Fruit fly (Drosophila melanogaster) whole organism, embryonic: ENCODE results near the gene CG34269.
A peak's percentile ranks its signal among the peaks of the same experiment; 100 is the strongest.

Experiments
- Atf3 ChIP-seq: fragments of 200-800 bp; sonication (Bioruptor generic); optimal IDR thresholded peaks from 3 replicates; lab custom pipeline; 2016; ENCODE audit warnings: missing biosample characterization, missing genetic modification characterization
- Bgb ChIP-seq: fragments of 200-800 bp; sonication (Bioruptor generic); IDR thresholded peaks from 2 replicates; pipeline ENCODE4 v1.3.6; 2022; ENCODE audit warnings: missing biosample characterization, missing genetic modification characterization; ENCODE audit not compliant: partially characterized antibody
- CG10431 ChIP-seq: fragments of 200-800 bp; sonication (Bioruptor generic); optimal IDR thresholded peaks from 3 replicates; lab custom pipeline; 2018; ENCODE audit warnings: missing biosample characterization, mild to moderate bottlenecking, missing genetic modification characterization
- CG10959 ChIP-seq: fragments of 200-800 bp; sonication (Bioruptor generic); IDR thresholded peaks from 2 replicates; pipeline ENCODE4 v1.3.6; 2022; ENCODE audit warnings: missing biosample characterization, missing genetic modification characterization
- CG11695 ChIP-seq: fragments of 200-800 bp; sonication (Bioruptor generic); IDR thresholded peaks from 3 replicates; pipeline ENCODE4 v1.3.6; 2022; ENCODE audit warnings: missing biosample characterization, missing genetic modification characterization
- CG12391 ChIP-seq: fragments of 200-800 bp; sonication (Bioruptor generic); optimal IDR thresholded peaks from 3 replicates; lab custom pipeline; 2018; ENCODE audit warnings: missing biosample characterization, mild to moderate bottlenecking, missing genetic modification characterization, moderate library complexity
- CG12659 ChIP-seq: fragments of 200-800 bp; sonication (Bioruptor generic); optimal IDR thresholded peaks from 3 replicates; lab custom pipeline; 2017; ENCODE audit warnings: mild to moderate bottlenecking, missing biosample characterization, missing genetic modification reagents, missing genetic modification characterization
- CG18262 ChIP-seq: fragments of 200-800 bp; optimal IDR thresholded peaks from 3 replicates; lab custom pipeline; 2019; ENCODE audit warnings: missing biosample characterization, mild to moderate bottlenecking, missing genetic modification characterization, moderate library complexity
- CG2116 ChIP-seq: fragments of 200-800 bp; sonication (Bioruptor generic); optimal IDR thresholded peaks from 3 replicates; lab custom pipeline; 2018; ENCODE audit warnings: missing biosample characterization, mild to moderate bottlenecking, missing genetic modification characterization
- CG30020 ChIP-seq: fragments of 200-800 bp; optimal IDR thresholded peaks from 2 replicates; lab custom pipeline; 2019; ENCODE audit warnings: missing biosample characterization, mild to moderate bottlenecking, missing genetic modification characterization, moderate library complexity
- CG31224 ChIP-seq: fragments of 200-800 bp; sonication (Bioruptor generic); IDR thresholded peaks from 2 replicates; pipeline ENCODE4 v1.3.6; 2022; ENCODE audit warnings: missing biosample characterization, missing genetic modification characterization
- CG32532 ChIP-seq: fragments of 200-800 bp; sonication (Bioruptor generic); IDR thresholded peaks from 2 replicates; pipeline ENCODE4 v1.3.6; 2022; ENCODE audit warnings: missing biosample characterization, missing genetic modification characterization
- CG4617 ChIP-seq: fragments of 200-800 bp; sonication (Bioruptor generic); optimal IDR thresholded peaks from 3 replicates; lab custom pipeline; 2016; ENCODE audit warnings: missing biosample characterization, missing genetic modification characterization, borderline replicate concordance
- CG5180 ChIP-seq: fragments of 200-800 bp; sonication (Bioruptor generic); optimal IDR thresholded peaks from 3 replicates; lab custom pipeline; 2017; ENCODE audit warnings: missing biosample characterization, missing genetic modification characterization, mild to moderate bottlenecking, moderate library complexity, missing genetic modification reagents
- CG6254 ChIP-seq: fragments of 200-800 bp; sonication (Bioruptor generic); optimal IDR thresholded peaks from 3 replicates; lab custom pipeline; 2017; ENCODE audit warnings: mild to moderate bottlenecking, missing biosample characterization, missing genetic modification reagents, missing genetic modification characterization
- CG6689 ChIP-seq: fragments of 200-800 bp; sonication (Bioruptor generic); IDR thresholded peaks from 2 replicates; pipeline ENCODE4 v1.3.6; 2022; ENCODE audit warnings: missing biosample characterization, missing genetic modification characterization
- CG6791 ChIP-seq: fragments of 200-800 bp; sonication (Bioruptor generic); IDR thresholded peaks from 3 replicates; pipeline ENCODE4 v1.3.6; 2022; ENCODE audit warnings: missing biosample characterization, missing genetic modification characterization; ENCODE audit not compliant: partially characterized antibody
- CG6813 ChIP-seq: fragments of 200-800 bp; sonication (Bioruptor generic); optimal IDR thresholded peaks from 2 replicates; lab custom pipeline; 2017; ENCODE audit warnings: missing biosample characterization, missing genetic modification characterization, mild to moderate bottlenecking, moderate library complexity, missing genetic modification reagents
- CG8359 ChIP-seq: fragments of 200-800 bp; sonication (Bioruptor generic); optimal IDR thresholded peaks from 2 replicates; lab custom pipeline; 2017; ENCODE audit warnings: missing biosample characterization, mild to moderate bottlenecking, missing genetic modification characterization, borderline replicate concordance
- CG9727 ChIP-seq: fragments of 200-800 bp; sonication (Bioruptor generic); optimal IDR thresholded peaks from 3 replicates; lab custom pipeline; 2017; ENCODE audit warnings: missing biosample characterization, mild to moderate bottlenecking, missing genetic modification characterization
- CHES-1-like ChIP-seq: fragments of 200-800 bp; sonication (Bioruptor generic); optimal IDR thresholded peaks from 2 replicates; lab custom pipeline; 2016; ENCODE audit warnings: missing biosample characterization, missing genetic modification characterization
- Hmr ChIP-seq: fragments of 200-800 bp; sonication (Bioruptor generic); optimal IDR thresholded peaks from 3 replicates; lab custom pipeline; 2017; ENCODE audit warnings: mild to moderate bottlenecking, missing biosample characterization, missing genetic modification reagents, missing genetic modification characterization
- Hr51 ChIP-seq, 2 experiments: fragments of 200-800 bp; sonication (Bioruptor generic); optimal IDR thresholded peaks; 2 replicates in 1 of 2; 3 replicates in 1 of 2; lab custom pipeline; 2016 to 2018; ENCODE audit warnings: missing biosample characterization in 2 of 2, missing genetic modification characterization in 2 of 2, mild to moderate bottlenecking in 1 of 2, moderate library complexity in 1 of 2
- Optix ChIP-seq: fragments of 200-800 bp; sonication (Bioruptor generic); IDR thresholded peaks from 3 replicates; pipeline ENCODE4 v1.3.6; 2022; ENCODE audit warnings: missing biosample characterization, missing genetic modification characterization
- Ravus ChIP-seq: fragments of 200-800 bp; sonication (Bioruptor generic); IDR thresholded peaks from 2 replicates; pipeline ENCODE4 v1.3.6; 2022; ENCODE audit warnings: missing biosample characterization, missing genetic modification characterization
- Side ChIP-seq: fragments of 200-800 bp; sonication (Bioruptor generic); optimal IDR thresholded peaks from 2 replicates; lab custom pipeline; 2016; ENCODE audit warnings: missing biosample characterization, missing genetic modification characterization
- Six4 ChIP-seq: fragments of 200-800 bp; sonication (Bioruptor generic); optimal IDR thresholded peaks from 2 replicates; lab custom pipeline; 2016; ENCODE audit warnings: missing biosample characterization, missing genetic modification characterization
- YL-1 ChIP-seq: fragments of 200-800 bp; sonication (Bioruptor generic); optimal IDR thresholded peaks from 3 replicates; lab custom pipeline; 2017; ENCODE audit warnings: missing biosample characterization, mild to moderate bottlenecking, missing genetic modification characterization
- ash1 ChIP-seq: fragments of 200-800 bp; sonication (Bioruptor generic); optimal IDR thresholded peaks from 2 replicates; lab custom pipeline; 2018; ENCODE audit warnings: missing biosample characterization, mild to moderate bottlenecking, missing genetic modification characterization
- chinmo ChIP-seq: fragments of 200-800 bp; sonication (Bioruptor generic); IDR thresholded peaks from 4 replicates; pipeline ENCODE4 v1.3.6; 2022; ENCODE audit warnings: missing biosample characterization, missing genetic modification characterization; ENCODE audit not compliant: partially characterized antibody
- gem ChIP-seq: fragments of 200-800 bp; sonication (Bioruptor generic); optimal IDR thresholded peaks from 2 replicates; lab custom pipeline; 2019; ENCODE audit warnings: missing biosample characterization, mild to moderate bottlenecking, missing genetic modification characterization, moderate library complexity
- gsb-n ChIP-seq: fragments of 200-800 bp; sonication (Bioruptor generic); optimal IDR thresholded peaks from 3 replicates; lab custom pipeline; 2018; ENCODE audit warnings: missing biosample characterization, mild to moderate bottlenecking, missing genetic modification characterization
- hth ChIP-seq: fragments of >200 bp; optimal IDR thresholded peaks from 2 replicates; lab custom pipeline; 2017; ENCODE audit warnings: inconsistent platforms
- insv ChIP-seq, 2 experiments: fragments of 200-800 bp; sonication (Bioruptor generic); optimal IDR thresholded peaks; 3 replicates each; lab custom pipeline; 2016 to 2018; ENCODE audit warnings: missing biosample characterization in 2 of 2, missing genetic modification characterization in 2 of 2
- kah ChIP-seq: fragments of 200-800 bp; sonication (Bioruptor generic); optimal IDR thresholded peaks from 2 replicates; lab custom pipeline; 2018; ENCODE audit warnings: missing biosample characterization, mild to moderate bottlenecking, missing genetic modification characterization
- kni ChIP-seq: fragments of 200-800 bp; sonication (Bioruptor generic); optimal IDR thresholded peaks from 3 replicates; lab custom pipeline; 2017; ENCODE audit warnings: mild to moderate bottlenecking, missing biosample characterization, missing genetic modification reagents, missing genetic modification characterization
- knrl ChIP-seq: fragments of 200-800 bp; sonication (Bioruptor generic); IDR thresholded peaks from 3 replicates; pipeline ENCODE4 v1.3.6; 2022; ENCODE audit warnings: missing biosample characterization, missing genetic modification characterization; ENCODE audit not compliant: partially characterized antibody
- nom ChIP-seq: fragments of 200-800 bp; sonication (Bioruptor generic); optimal IDR thresholded peaks from 2 replicates; lab custom pipeline; 2017; ENCODE audit warnings: missing biosample characterization, missing genetic modification characterization, mild to moderate bottlenecking, moderate library complexity, missing genetic modification reagents
- otp ChIP-seq: fragments of 200-800 bp; sonication (Bioruptor generic); IDR thresholded peaks from 3 replicates; pipeline ENCODE4, ENCODE4 v1.3.6; 2022; ENCODE audit warnings: missing biosample characterization, missing genetic modification characterization
- pfk ChIP-seq: fragments of 200-800 bp; sonication (Bioruptor generic); optimal IDR thresholded peaks from 2 replicates; lab custom pipeline; 2018; ENCODE audit warnings: missing biosample characterization, mild to moderate bottlenecking, missing genetic modification characterization, moderate library complexity
- phol ChIP-seq: fragments of 200-800 bp; sonication (Bioruptor generic); optimal IDR thresholded peaks from 3 replicates; lab custom pipeline; 2018; ENCODE audit warnings: missing biosample characterization, mild to moderate bottlenecking, missing genetic modification characterization, moderate library complexity
- prd ChIP-seq, 3 experiments: fragments of >200 bp in 2 of 3; fragments of 200-800 bp in 1 of 3; sonication (Bioruptor generic) in 1 of 3; optimal IDR thresholded peaks in 2 of 3; IDR thresholded peaks in 1 of 3; 2 replicates in 2 of 3; 3 replicates in 1 of 3; pipeline versions ENCODE4 v1.3.6 to Lab custom; 2017 to 2022; ENCODE audit warnings: missing biosample characterization in 1 of 3, missing genetic modification characterization in 1 of 3
- pzg ChIP-seq: fragments of 200-800 bp; sonication (Bioruptor generic); optimal IDR thresholded peaks from 3 replicates; lab custom pipeline; 2018; ENCODE audit warnings: missing biosample characterization, mild to moderate bottlenecking, missing genetic modification characterization, moderate library complexity
- seq ChIP-seq: fragments of 200-800 bp; sonication (Bioruptor generic); IDR thresholded peaks from 2 replicates; pipeline ENCODE4 v1.3.6; 2022; ENCODE audit warnings: missing biosample characterization, missing genetic modification characterization
- sim ChIP-seq: fragments of 200-800 bp; sonication (Bioruptor generic); IDR thresholded peaks from 2 replicates; pipeline ENCODE4 v1.3.6; 2022; ENCODE audit warnings: missing biosample characterization, missing genetic modification characterization
- tup ChIP-seq: fragments of 200-800 bp; sonication (Bioruptor generic); optimal IDR thresholded peaks from 2 replicates; lab custom pipeline; 2016; ENCODE audit warnings: missing biosample characterization, mild to moderate bottlenecking, missing genetic modification characterization, moderate library complexity
- yki ChIP-seq: fragments of >200 bp; optimal IDR thresholded peaks from 3 replicates; lab custom pipeline; 2018

Gene CG34269

DNA sequence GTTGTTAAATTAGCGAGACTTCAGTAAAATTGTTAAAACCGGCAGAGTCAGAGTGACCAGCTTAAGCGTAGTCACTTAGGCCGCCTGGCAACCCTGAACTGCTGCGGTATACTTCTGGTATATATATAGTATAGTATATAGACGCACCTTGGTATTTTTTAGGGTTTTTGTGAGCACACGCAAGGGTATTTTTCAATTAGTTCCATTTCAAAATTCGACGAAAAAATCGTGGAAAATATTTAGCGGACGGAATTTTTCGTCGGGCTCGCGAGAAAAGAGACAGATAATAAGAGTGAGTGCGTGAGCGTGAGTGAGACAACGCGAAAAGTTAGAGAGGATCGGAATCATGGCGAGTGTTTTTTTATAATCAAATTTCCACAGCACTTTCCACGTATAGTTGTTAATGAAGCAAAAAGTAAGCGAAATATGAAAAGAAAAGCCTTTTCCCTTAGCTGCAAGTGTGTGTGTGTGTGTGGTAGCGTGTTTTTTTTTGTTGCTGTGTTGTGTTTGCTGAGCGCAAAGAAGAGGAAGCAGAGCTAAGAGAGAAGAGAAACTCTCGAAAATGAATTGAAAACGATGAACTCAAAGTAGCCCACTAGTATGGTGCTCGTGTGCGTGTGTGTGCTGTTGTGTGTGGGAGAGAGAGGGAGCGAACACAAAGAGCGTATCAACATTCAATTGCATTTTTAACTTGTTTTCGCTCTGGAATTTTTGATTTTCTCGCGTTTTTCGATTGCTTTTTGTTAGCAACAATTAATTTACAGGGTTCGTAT, 14.9 kb downstream of the CG34269 start, which contains the start of the genes Cypl and Hipk (continued):
- TF ChIP-seq gsb-n (tag; lab: Kevin White, UChicago): peak; percentile 93
- TF ChIP-seq CG12391: peak; percentile 44
- 0 out of 2 replicates have a peak, but pooled peaks have one; percentile 12 for TF ChIP-seq sim (GFP tag; lab: Robert Waterston, UW)
- TF ChIP-seq CG6254 (GFP tag; lab: Kevin White, UChicago): no peak
- peak; percentile 58 for TF ChIP-seq kni (GFP tag; lab: Kevin White, UChicago)
- TF ChIP-seq otp: no peak
- TF ChIP-seq Hr51 (GFP tag; optimal IDR thresholded peaks at IDR 0.05; lab: Kevin White, UChicago): peak in 1 of 2 experiments; percentile 48
- TF ChIP-seq Atf3 (GFP tag; lab: Kevin White, UChicago): no peak
- TF ChIP-seq phol (tag; lab: Kevin White, UChicago): peak; percentile 38
- no peak for TF ChIP-seq pfk (GFP tag; lab: Kevin White, UChicago)
- TF ChIP-seq CG9727 (GFP tag; lab: Kevin White, UChicago): peak; percentile 52
- peak in 1 of 2 experiments; percentile 48 for TF ChIP-seq insv (GFP tag; optimal IDR thresholded peaks at IDR 0.05; lab: Kevin White, UChicago)
- peak; percentile 10 for TF ChIP-seq kah
- TF ChIP-seq CG5180: peak; percentile 38
- TF ChIP-seq seq: no peak; the same call in 1 of the 2 replicates
- TF ChIP-seq gem: peak; percentile 2
- TF ChIP-seq CHES-1-like (GFP tag; lab: Kevin White, UChicago): peak; percentile 50
- TF ChIP-seq nom (GFP tag; lab: Kevin White, UChicago): peak; percentile 75
- TF ChIP-seq CG10959 (GFP tag; lab: Robert Waterston, UW): no peak
- TF ChIP-seq CG2116 (GFP tag; lab: Kevin White, UChicago): peak; percentile 46
- TF ChIP-seq CG4617: peak; percentile 74
- TF ChIP-seq tup (GFP tag; lab: Kevin White, UChicago): no peak
- no peak for TF ChIP-seq Ravus (GFP tag; lab: Robert Waterston, UW)
- no peak for TF ChIP-seq CG6689 (GFP tag; lab: Robert Waterston, UW)
- peak; percentile 43; the same call in 2 of the 3 replicates for TF ChIP-seq knrl (GFP tag; lab: Robert Waterston, UW)
- no peak for TF ChIP-seq ash1
- TF ChIP-seq Side (GFP tag; lab: Kevin White, UChicago): peak; percentile 52
- TF ChIP-seq CG12659 (GFP tag; lab: Kevin White, UChicago): peak; percentile 92
- no peak for TF ChIP-seq CG32532
- TF ChIP-seq CG10431: peak; percentile 40
- TF ChIP-seq Six4 (GFP tag; lab: Kevin White, UChicago): no peak
- TF ChIP-seq CG18262: peak; percentile 6
- peak; percentile 68; the same call in 2 of the 3 replicates for TF ChIP-seq CG6791 (GFP tag; lab: Robert Waterston, UW)
- TF ChIP-seq CG8359 (GFP tag; lab: Kevin White, UChicago): no peak
- TF ChIP-seq CG6813: no peak
- peak; percentile 78 for TF ChIP-seq Hmr (GFP tag; lab: Kevin White, UChicago)
- peak; percentile 26 for TF ChIP-seq CG30020 (tag; lab: Kevin White, UChicago)
- TF ChIP-seq Optix (GFP tag; lab: Robert Waterston, UW): no peak
- TF ChIP-seq YL-1 (GFP tag; lab: Kevin White, UChicago): peak; percentile 76
- TF ChIP-seq CG31224 (GFP tag; lab: Robert Waterston, UW): no peak
- TF ChIP-seq CG11695 (GFP tag; lab: Robert Waterston, UW): no peak
- TF ChIP-seq yki (lab: Kevin White, UChicago): peak; percentile 85
- TF ChIP-seq Bgb (GFP tag; lab: Robert Waterston, UW): peak; percentile 49; the same call in 1 of the 2 replicates
- TF ChIP-seq prd (optimal IDR thresholded peaks at IDR 0.05; lab: Kevin White, UChicago): no peak
- peak; percentile 11; the same call in 1 of the 3 replicates for TF ChIP-seq prd (GFP tag; IDR thresholded peaks at IDR 0.05; lab: Robert Waterston, UW)
- TF ChIP-seq pzg (GFP tag; lab: Kevin White, UChicago): peak; percentile 99
- TF ChIP-seq hth (lab: Kevin White, UChicago): no peak
- peak; percentile 82; the same call in 2 of the 4 replicates for TF ChIP-seq chinmo (GFP tag; lab: Robert Waterston, UW)
